Worm (Caenorhabditis elegans) whole organism, late embryonic: ENCODE results near the gene daf-9.

ENCODE experiments used
- C08G9.2 ChIP-seq: sonication (generic microtip); optimal IDR thresholded peaks from 2 replicates; lab custom pipeline; 2016; ENCODE audit warnings: mild to moderate bottlenecking, missing genetic modification characterization, moderate library complexity, missing compliant biosample characterization
- K09A11.1 ChIP-seq: sonication (generic microtip); optimal IDR thresholded peaks from 2 replicates; lab custom pipeline; 2017; ENCODE audit warnings: antibody characterized with exemption, mild to moderate bottlenecking, missing genetic modification characterization, missing compliant biosample characterization; ENCODE audit not compliant: insufficient read depth
- ama-1 ChIP-seq: fragments of 150-350 bp; optimal IDR thresholded peaks from 2 replicates; lab custom pipeline; 2014
- ceh-14 ChIP-seq: sonication (generic microtip); optimal IDR thresholded peaks from 2 replicates; lab custom pipeline; 2016; ENCODE audit warnings: missing genotype, missing genetic modification characterization, missing compliant biosample characterization
- ceh-2 ChIP-seq: sonication (generic microtip); optimal IDR thresholded peaks from 2 replicates; lab custom pipeline; 2016; ENCODE audit warnings: missing genotype, missing genetic modification characterization, missing compliant biosample characterization
- ceh-24 ChIP-seq: sonication (generic microtip); optimal IDR thresholded peaks from 2 replicates; lab custom pipeline; 2016; ENCODE audit warnings: mild to moderate bottlenecking, missing genetic modification characterization, missing compliant biosample characterization
- ceh-30 ChIP-seq: fragments of 150-350 bp; optimal IDR thresholded peaks from 2 replicates; lab custom pipeline; 2014; ENCODE audit warnings: missing biosample characterization, missing genetic modification characterization
- ceh-31 ChIP-seq: sonication (generic microtip); optimal IDR thresholded peaks from 2 replicates; lab custom pipeline; 2016; ENCODE audit warnings: missing genetic modification characterization, missing compliant biosample characterization
- ceh-45 ChIP-seq: fragments of 200-800 bp; sonication (Bioruptor generic); IDR thresholded peaks from 2 replicates; pipeline ENCODE4 v1.3.6; 2022; ENCODE audit warnings: missing genetic modification reagents, missing genetic modification characterization, missing compliant biosample characterization
- elt-2 ChIP-seq: sonication (generic microtip); optimal IDR thresholded peaks from 2 replicates; lab custom pipeline; 2016; ENCODE audit warnings: missing genetic modification reagents, missing genetic modification characterization, missing compliant biosample characterization
- elt-4 ChIP-seq: sonication (generic microtip); optimal IDR thresholded peaks from 2 replicates; lab custom pipeline; 2016; ENCODE audit warnings: missing genetic modification characterization, missing compliant biosample characterization
- fkh-10 ChIP-seq: fragments of 150-350 bp; optimal IDR thresholded peaks from 2 replicates; lab custom pipeline; 2014; ENCODE audit warnings: missing biosample characterization, missing genetic modification reagents, missing genetic modification characterization
- fkh-6 ChIP-seq: sonication (generic microtip); optimal IDR thresholded peaks from 2 replicates; lab custom pipeline; 2016; ENCODE audit warnings: missing genetic modification characterization, missing compliant biosample characterization
- gmeb-2 ChIP-seq: sonication (generic microtip); optimal IDR thresholded peaks from 2 replicates; lab custom pipeline; 2016; ENCODE audit warnings: missing genetic modification characterization, inconsistent platforms, missing compliant biosample characterization
- hlh-15 ChIP-seq: sonication (generic microtip); optimal IDR thresholded peaks from 2 replicates; lab custom pipeline; 2016; ENCODE audit warnings: missing genetic modification characterization, missing compliant biosample characterization
- hlh-6 ChIP-seq: sonication (generic microtip); optimal IDR thresholded peaks from 2 replicates; lab custom pipeline; 2016; ENCODE audit warnings: missing genotype, missing genetic modification characterization, missing compliant biosample characterization
- hlh-8 ChIP-seq: sonication (generic microtip); optimal IDR thresholded peaks from 2 replicates; lab custom pipeline; 2016; ENCODE audit warnings: missing genotype, missing genetic modification characterization, missing compliant biosample characterization
- lin-11 ChIP-seq: fragments of 200-800 bp; sonication (Bioruptor generic); optimal IDR thresholded peaks from 2 replicates; lab custom pipeline; 2018; ENCODE audit warnings: mild to moderate bottlenecking, missing genetic modification characterization, missing compliant biosample characterization
- madf-2 ChIP-seq: sonication (generic microtip); optimal IDR thresholded peaks from 2 replicates; lab custom pipeline; 2017; ENCODE audit warnings: missing genetic modification characterization, missing compliant biosample characterization
- mec-3 ChIP-seq: sonication (generic microtip); optimal IDR thresholded peaks from 2 replicates; lab custom pipeline; 2016; ENCODE audit warnings: borderline replicate concordance, missing genetic modification characterization, missing compliant biosample characterization
- nfya-1 ChIP-seq: sonication (generic microtip); optimal IDR thresholded peaks from 2 replicates; lab custom pipeline; 2017; ENCODE audit warnings: missing genetic modification characterization, mild to moderate bottlenecking, missing compliant biosample characterization, antibody characterized with exemption, moderate library complexity
- nhr-11 ChIP-seq: fragments of 150-350 bp; optimal IDR thresholded peaks from 2 replicates; lab custom pipeline; 2014; ENCODE audit warnings: missing biosample characterization, missing genetic modification characterization
- npax-4 ChIP-seq: sonication (generic microtip); optimal IDR thresholded peaks from 2 replicates; lab custom pipeline; 2016; ENCODE audit warnings: missing genetic modification characterization, missing compliant biosample characterization
- pros-1 ChIP-seq: fragments of 150-350 bp; optimal IDR thresholded peaks from 2 replicates; lab custom pipeline; 2014; ENCODE audit warnings: missing biosample characterization, missing genetic modification reagents, missing genetic modification characterization
- ref-2 ChIP-seq: sonication (generic microtip); optimal IDR thresholded peaks from 2 replicates; lab custom pipeline; 2016; ENCODE audit warnings: missing genetic modification characterization, missing compliant biosample characterization
- rnt-1 ChIP-seq: sonication (generic microtip); optimal IDR thresholded peaks from 2 replicates; lab custom pipeline; 2016; ENCODE audit warnings: missing genetic modification characterization, missing compliant biosample characterization
- sdc-2 ChIP-seq: sonication (generic microtip); optimal IDR thresholded peaks from 2 replicates; lab custom pipeline; 2016; ENCODE audit warnings: missing genotype, missing genetic modification characterization, missing compliant biosample characterization
- syd-9 ChIP-seq: sonication (generic microtip); optimal IDR thresholded peaks from 2 replicates; lab custom pipeline; 2016; ENCODE audit warnings: mild to moderate bottlenecking, missing genetic modification characterization, moderate library complexity, missing compliant biosample characterization
- tbx-2 ChIP-seq: sonication (generic microtip); optimal IDR thresholded peaks from 2 replicates; lab custom pipeline; 2016; ENCODE audit warnings: missing genetic modification characterization, missing compliant biosample characterization
- tbx-7 ChIP-seq: sonication (generic microtip); optimal IDR thresholded peaks from 2 replicates; lab custom pipeline; 2016; ENCODE audit warnings: missing genotype, missing genetic modification characterization, missing compliant biosample characterization
- ttx-3 ChIP-seq: sonication (generic microtip); optimal IDR thresholded peaks from 2 replicates; lab custom pipeline; 2016; ENCODE audit warnings: missing genetic modification reagents, missing genetic modification characterization, missing compliant biosample characterization
- unc-42 ChIP-seq: sonication (generic microtip); optimal IDR thresholded peaks from 2 replicates; lab custom pipeline; 2016; ENCODE audit warnings: missing genotype, missing genetic modification characterization, missing compliant biosample characterization
- unc-55 ChIP-seq: sonication (generic microtip); optimal IDR thresholded peaks from 2 replicates; lab custom pipeline; 2017; ENCODE audit warnings: missing biosample characterization, missing genetic modification reagents, missing genetic modification characterization
- unc-86 ChIP-seq: sonication (generic microtip); optimal IDR thresholded peaks from 2 replicates; lab custom pipeline; 2016; ENCODE audit warnings: missing genetic modification characterization, missing compliant biosample characterization
- zip-5 ChIP-seq: sonication (generic microtip); optimal IDR thresholded peaks from 2 replicates; lab custom pipeline; 2016; ENCODE audit warnings: missing genetic modification characterization, missing compliant biosample characterization

Gene daf-9

DNA sequence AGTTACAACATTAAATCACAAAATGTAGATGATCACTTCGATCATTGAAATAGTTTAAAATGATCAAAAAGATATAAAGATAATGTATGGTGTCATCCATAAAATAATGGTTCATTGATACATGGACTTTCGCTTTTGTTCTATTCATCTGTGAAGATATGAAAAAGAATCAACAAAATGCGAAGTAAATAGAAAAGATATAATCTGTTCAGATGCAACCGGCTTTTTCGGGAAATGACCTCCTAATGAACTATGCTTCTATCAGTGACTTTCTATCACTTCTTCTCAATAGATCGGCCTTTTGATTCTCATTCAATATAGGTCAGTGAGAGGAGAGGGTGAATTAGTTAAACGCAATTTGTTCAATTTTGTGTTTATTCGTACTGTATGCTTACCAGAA is 17.7 kb upstream of the daf-9 start:
- TF ChIP-seq fkh-6 (tag; lab: Kevin White, UChicago) (no peak), ceh-31 (tag; lab: Kevin White, UChicago) (no peak), tbx-2 (tag; lab: Kevin White, UChicago) (no peak), ceh-45 (GFP tag; lab: Robert Waterston, UW) (no peak)
- TF ChIP-seq, all 69 proteins: peak for 0

DNA sequence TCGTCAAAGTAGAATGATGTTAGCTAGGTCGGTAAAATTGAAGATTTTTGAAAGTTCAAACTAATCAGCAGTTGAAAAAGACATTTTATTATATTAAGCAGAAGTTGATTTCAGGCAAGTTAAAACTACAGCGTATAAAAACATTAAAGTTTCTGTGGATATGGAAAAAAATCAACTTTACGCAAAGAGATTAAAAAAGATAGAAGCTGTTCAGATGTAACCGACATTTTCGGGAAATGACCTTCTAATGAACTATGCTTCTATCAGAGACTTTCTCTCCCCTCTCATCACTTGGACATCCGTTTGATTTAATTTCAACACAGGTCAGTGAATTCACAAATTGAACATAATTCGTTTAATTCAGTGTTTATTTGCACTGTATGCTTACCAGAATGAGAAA is 16.4 kb upstream of the daf-9 start, which contains the start of gene T13C5.7:
TSS of gene T13C5.7 (plus strand) at position 301 of the 400 bp plus-strand sequence.
- no peak for TF ChIP-seq ceh-24
- no peak for TF ChIP-seq rnt-1 (tag; lab: Kevin White, UChicago)
- TF ChIP-seq K09A11.1 (tag; lab: Kevin White, UChicago) = no peak
- TF ChIP-seq syd-9 = no peak
- TF ChIP-seq ceh-2 (tag; lab: Kevin White, UChicago) = no peak

DNA sequence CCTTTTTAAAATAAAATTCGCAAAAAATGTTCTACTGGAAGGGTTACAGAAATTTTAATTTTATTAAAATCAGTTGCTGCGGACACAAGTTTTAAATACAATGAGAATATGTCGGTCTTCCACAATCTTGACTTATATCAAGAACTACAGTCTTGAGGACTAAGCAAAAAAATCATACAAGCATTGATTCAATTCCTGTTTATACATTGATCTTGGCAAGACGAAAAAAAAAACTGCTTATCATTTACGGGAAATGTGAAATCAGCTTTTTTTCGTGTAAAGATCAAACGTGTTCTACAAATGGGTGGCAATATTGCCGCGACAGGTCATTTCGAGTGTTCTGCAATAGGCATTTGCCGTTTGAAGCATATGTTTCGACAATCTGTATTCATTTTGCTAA is 12.0 kb upstream of the daf-9 start, which contains the start of gene T13C5.2:
TSS of gene T13C5.2 (plus strand) at position 301 of the 400 bp plus-strand sequence.
- TF ChIP-seq hlh-6 (tag; lab: Kevin White, UChicago) (no peak), ceh-30 (tag; lab: Kevin White, UChicago) (no peak), syd-9 (no peak), tbx-7 (no peak), unc-86 (tag; lab: Kevin White, UChicago) (no peak), elt-2 (no peak), fkh-10 (GFP tag; lab: Kevin White, UChicago) (no peak)

DNA sequence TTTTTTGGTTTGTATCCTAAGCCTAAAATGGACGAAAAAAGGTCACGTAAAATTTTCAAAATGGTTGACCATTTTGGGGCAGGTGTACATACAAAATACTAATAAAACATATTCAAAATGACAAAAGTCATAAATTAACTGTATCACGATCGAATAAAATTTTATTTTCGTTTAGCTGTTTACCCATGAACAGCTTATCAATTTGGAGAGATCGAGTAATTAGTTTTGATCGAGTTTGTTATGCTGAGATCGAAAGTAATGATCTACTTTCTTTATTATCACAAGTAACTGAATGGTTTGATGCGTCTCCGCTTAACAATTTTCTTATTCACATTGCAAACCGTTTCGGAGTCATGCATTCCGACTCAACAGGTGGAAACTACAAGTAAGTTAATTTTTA is 8.9 kb upstream of the daf-9 start, which contains the start of gene T13C5.10:
TSS of gene T13C5.10 (plus strand) at position 301 of the 400 bp plus-strand sequence.
- TF ChIP-seq elt-4 (tag; lab: Kevin White, UChicago) (no peak), gmeb-2 (tag; lab: Kevin White, UChicago) (no peak), unc-55 (GFP tag; lab: Kevin White, UChicago) (no peak), nhr-11 (no peak), madf-2 (tag; lab: Kevin White, UChicago) (no peak), ref-2 (no peak), zip-5 (tag; lab: Kevin White, UChicago) (no peak), hlh-15 (tag; lab: Kevin White, UChicago) (no peak), hlh-8 (tag; lab: Kevin White, UChicago) (no peak), nfya-1 (tag; lab: Kevin White, UChicago) (no peak), fkh-10 (GFP tag; lab: Kevin White, UChicago) (no peak)
- TF ChIP-seq, all 69 proteins: peak for 0

DNA sequence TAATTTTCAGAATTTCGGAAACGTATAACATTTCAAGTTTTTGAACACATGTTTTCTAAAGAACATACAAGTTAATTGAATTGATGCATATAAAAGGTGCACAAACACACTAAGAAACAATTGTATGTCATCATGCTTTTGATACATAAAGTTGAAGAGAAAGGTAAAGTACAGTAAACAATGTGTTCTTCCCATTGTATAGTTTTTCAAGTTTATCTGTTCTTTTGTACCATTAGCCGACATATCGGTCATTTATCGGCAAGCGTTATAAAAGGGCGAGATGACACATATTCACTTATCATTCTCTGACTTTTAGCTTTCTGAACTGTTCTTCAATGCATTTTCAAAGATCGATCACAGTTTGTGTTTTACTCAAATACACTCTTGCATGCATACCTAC is 6.8 kb upstream of the daf-9 start, which contains the start of gene T13C5.9:
TSS of gene T13C5.9 (plus strand) at position 301 of the 400 bp plus-strand sequence.
- TF ChIP-seq hlh-15 (tag; lab: Kevin White, UChicago) (no peak), tbx-2 (tag; lab: Kevin White, UChicago) (no peak), sdc-2 (tag; lab: Kevin White, UChicago) (no peak), madf-2 (tag; lab: Kevin White, UChicago) (no peak)

DNA sequence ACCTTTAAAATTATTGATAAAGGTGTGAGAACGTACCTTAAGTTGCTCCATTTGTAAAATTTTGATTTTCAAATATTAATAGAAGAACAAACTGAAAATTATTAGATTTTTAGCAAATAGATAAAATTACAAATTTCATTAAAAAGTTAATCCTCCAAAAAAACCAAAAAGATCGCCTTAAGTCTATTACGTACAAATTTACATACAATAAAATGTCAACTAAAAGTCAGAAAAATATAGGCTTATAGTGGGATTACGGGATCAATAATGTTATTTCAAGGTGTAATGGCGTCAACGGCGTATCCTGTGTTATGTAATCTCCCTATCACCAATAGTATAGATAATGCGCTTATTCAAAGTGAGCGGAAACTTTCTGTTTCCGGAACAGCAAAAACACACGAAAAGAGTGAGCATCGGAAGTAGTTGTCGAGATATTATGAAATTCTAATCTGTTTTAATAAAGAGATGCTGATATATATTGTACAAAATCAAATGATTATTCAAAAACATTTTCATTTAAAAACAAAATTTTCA is 2.5 kb upstream of the daf-9 start, which contains the start of gene ceh-54:
TSS of gene ceh-54 (minus strand) at position 51 of the 534 bp plus-strand sequence.
- TF ChIP-seq ceh-31 (tag; lab: Kevin White, UChicago) = no peak
- no peak for TF ChIP-seq ttx-3 (tag; lab: Kevin White, UChicago)
- no peak for TF ChIP-seq ama-1 (lab: Kevin White, UChicago)
- TF ChIP-seq C08G9.2 = no peak
- TF ChIP-seq unc-42 (tag; lab: Kevin White, UChicago) = no peak
- no peak for TF ChIP-seq ref-2
- TF ChIP-seq lin-11 (tag; lab: Kevin White, UChicago) = no peak
- TF ChIP-seq hlh-8 (tag; lab: Kevin White, UChicago) = no peak
- no peak for TF ChIP-seq npax-4 (tag; lab: Kevin White, UChicago)
- TF ChIP-seq mec-3 (tag; lab: Kevin White, UChicago) = no peak
- TF ChIP-seq elt-2 = no peak
- no peak for TF ChIP-seq pros-1 (tag; lab: Kevin White, UChicago)
- TF ChIP-seq ceh-14 (tag; lab: Kevin White, UChicago) = no peak
